Worm (Caenorhabditis elegans) whole organism, L4 larva: ENCODE data around the gene F44E2.3.

Experiments used
- D1046.2 ChIP-seq: fragments of 200-800 bp; sonication (Bioruptor generic); IDR thresholded peaks from 2 replicates; pipeline ENCODE4 v1.3.6; 2022; ENCODE audit warnings: missing genetic modification characterization, missing compliant biosample characterization
- F26F4.8 ChIP-seq: fragments of 200-800 bp; sonication (Bioruptor generic); conservative IDR thresholded peaks from 2 replicates; pipeline ENCODE4 v1.3.6; 2022; ENCODE audit warnings: missing genetic modification characterization, missing compliant biosample characterization
- F44E2.7 ChIP-seq: fragments of 200-800 bp; sonication (Bioruptor generic); IDR thresholded peaks from 2 replicates; pipeline ENCODE4 v2.1.2; 2022; ENCODE audit warnings: missing genetic modification characterization, missing compliant biosample characterization
- F49E8.2 ChIP-seq: sonication (generic microtip); optimal IDR thresholded peaks from 2 replicates; lab custom pipeline; 2016; ENCODE audit warnings: missing compliant biosample characterization, mild to moderate bottlenecking, missing genetic modification characterization, borderline replicate concordance
- T26A8.4 ChIP-seq: fragments of 200-800 bp; sonication (Bioruptor generic); IDR thresholded peaks from 2 replicates; pipeline ENCODE4 v1.3.6; 2022; ENCODE audit warnings: missing genetic modification characterization, missing compliant biosample characterization
- Y48G9A.11 ChIP-seq: fragments of 200-800 bp; sonication (Bioruptor generic); IDR thresholded peaks from 2 replicates; pipeline ENCODE4 v1.3.6; 2022; ENCODE audit warnings: missing genetic modification reagents, missing genetic modification characterization, missing compliant biosample characterization
- ZK337.2 ChIP-seq: fragments of 200-800 bp; sonication (Bioruptor generic); IDR thresholded peaks from 2 replicates; pipeline ENCODE4 v1.3.6; 2022; ENCODE audit warnings: missing genetic modification reagents, missing genetic modification characterization, missing compliant biosample characterization
- aha-1 ChIP-seq: fragments of 150-350 bp; peaks from one replicate; lab custom pipeline; 2014; ENCODE audit warnings: missing biosample characterization, missing genetic modification characterization
- attf-4 ChIP-seq: sonication (generic microtip); optimal IDR thresholded peaks from 3 replicates; lab custom pipeline; 2017; ENCODE audit warnings: missing biosample characterization, missing genetic modification characterization
- ceh-28 ChIP-seq: fragments of 150-350 bp; optimal IDR thresholded peaks from 2 replicates; lab custom pipeline; 2014; ENCODE audit warnings: missing biosample characterization, missing genetic modification reagents, missing genetic modification characterization
- ceh-32 ChIP-seq: sonication (generic microtip); optimal IDR thresholded peaks from 2 replicates; lab custom pipeline; 2016; ENCODE audit warnings: mild to moderate bottlenecking, missing genetic modification characterization, missing compliant biosample characterization; ENCODE audit not compliant: poor library complexity
- ceh-62 ChIP-seq: sonication (generic microtip); optimal IDR thresholded peaks from 2 replicates; lab custom pipeline; 2017; ENCODE audit warnings: missing biosample characterization, missing genetic modification characterization
- ces-1 ChIP-seq: fragments of 150-350 bp; sonication (generic microtip); optimal IDR thresholded peaks from 4 replicates; lab custom pipeline; 2014; ENCODE audit warnings: missing biosample characterization, missing genetic modification reagents, missing genetic modification characterization
- daf-12 ChIP-seq: fragments of 150-350 bp; optimal IDR thresholded peaks from 2 replicates; lab custom pipeline; 2014; ENCODE audit warnings: missing biosample characterization, missing genetic modification reagents, missing genetic modification characterization
- daf-19 ChIP-seq: fragments of 200-800 bp; sonication (Bioruptor generic); conservative IDR thresholded peaks from 2 replicates; pipeline ENCODE4 v1.3.6; 2022; ENCODE audit warnings: missing genetic modification characterization, missing compliant biosample characterization
- daf-8 ChIP-seq: fragments of 200-800 bp; sonication (Bioruptor generic); IDR thresholded peaks from 2 replicates; pipeline ENCODE4 v1.3.6; 2022; ENCODE audit warnings: missing genetic modification characterization, missing compliant biosample characterization
- dpl-1 ChIP-seq: fragments of 150-350 bp; optimal IDR thresholded peaks from 2 replicates; lab custom pipeline; 2014; ENCODE audit warnings: missing biosample characterization, missing genetic modification reagents, missing genetic modification characterization
- duxl-1 ChIP-seq: sonication (generic microtip); optimal IDR thresholded peaks from 2 replicates; lab custom pipeline; 2016; ENCODE audit warnings: mild to moderate bottlenecking, missing genetic modification characterization, moderate library complexity, missing compliant biosample characterization; ENCODE audit not compliant: poor library complexity
- dve-1 ChIP-seq: sonication (generic microtip); optimal IDR thresholded peaks from 2 replicates; lab custom pipeline; 2017; ENCODE audit warnings: antibody characterized with exemption, mild to moderate bottlenecking, missing genetic modification characterization, missing compliant biosample characterization; ENCODE audit not compliant: insufficient read depth
- fkh-10 ChIP-seq: fragments of 150-350 bp; optimal IDR thresholded peaks from 2 replicates; lab custom pipeline; 2014; ENCODE audit warnings: missing biosample characterization, missing genetic modification reagents, missing genetic modification characterization
- fos-1 ChIP-seq: fragments of 150-350 bp; optimal IDR thresholded peaks from 2 replicates; lab custom pipeline; 2014; ENCODE audit warnings: missing biosample characterization, missing genetic modification characterization
- hif-1 ChIP-seq, 2 experiments: sonication (generic microtip); optimal IDR thresholded peaks; 2 replicates each; lab custom pipeline; 2016 to 2017; ENCODE audit warnings: missing compliant biosample characterization in 2 of 2, missing genetic modification characterization in 2 of 2, missing genetic modification reagents in 2 of 2, missing genotype in 2 of 2, mild to moderate bottlenecking in 1 of 2
- hmg-1.1 ChIP-seq: fragments of 200-800 bp; sonication (Bioruptor generic); IDR thresholded peaks from 2 replicates; pipeline ENCODE4 v1.3.6; 2022; ENCODE audit warnings: missing genetic modification reagents, missing genetic modification characterization, missing compliant biosample characterization
- jun-1 ChIP-seq: fragments of 150-350 bp; optimal IDR thresholded peaks from 2 replicates; lab custom pipeline; 2014; ENCODE audit warnings: missing biosample characterization, missing genetic modification reagents, missing genetic modification characterization
- lim-7 ChIP-seq: fragments of 200-800 bp; sonication (Bioruptor generic); IDR thresholded peaks from 2 replicates; pipeline ENCODE4 v1.3.6; 2022; ENCODE audit warnings: missing genetic modification characterization, missing compliant biosample characterization
- lin-29 ChIP-seq: fragments of 200-800 bp; sonication (Bioruptor generic); IDR thresholded peaks from 2 replicates; pipeline ENCODE4 v1.3.6; 2022; ENCODE audit warnings: missing genetic modification reagents, missing genetic modification characterization, missing compliant biosample characterization
- lsy-2 ChIP-seq, 2 experiments: fragments of 150-350 bp in 1 of 2; sonication (generic microtip) in 1 of 2; optimal IDR thresholded peaks; 2 replicates each; lab custom pipeline; 2014 to 2017; ENCODE audit warnings: missing biosample characterization in 2 of 2, missing genetic modification characterization in 2 of 2
- madf-5 ChIP-seq, 2 experiments: fragments of 200-800 bp; sonication (Bioruptor generic); IDR thresholded peaks; 2 replicates each; pipeline ENCODE4 v1.3.6; 2022; ENCODE audit warnings: missing compliant biosample characterization in 2 of 2, missing genetic modification characterization in 2 of 2
- madf-9 ChIP-seq: fragments of 200-800 bp; sonication (Bioruptor generic); conservative IDR thresholded peaks from 2 replicates; pipeline ENCODE4 v1.3.6; 2022; ENCODE audit warnings: missing genetic modification reagents, missing genetic modification characterization, missing compliant biosample characterization
- mes-2 ChIP-seq: sonication (generic microtip); optimal IDR thresholded peaks from 2 replicates; lab custom pipeline; 2016; ENCODE audit warnings: missing genotype, mild to moderate bottlenecking, missing genetic modification characterization, missing compliant biosample characterization; ENCODE audit not compliant: poor library complexity, severe bottlenecking
- mxl-2 ChIP-seq: fragments of 200-800 bp; sonication (Bioruptor generic); conservative IDR thresholded peaks from 2 replicates; pipeline ENCODE4 v1.3.6; 2022; ENCODE audit warnings: missing genetic modification reagents, missing genetic modification characterization, missing compliant biosample characterization
- nhr-237 ChIP-seq: sonication (generic microtip); optimal IDR thresholded peaks from 2 replicates; lab custom pipeline; 2017; ENCODE audit warnings: missing biosample characterization, missing genetic modification characterization
- nhr-25 ChIP-seq: sonication (generic microtip); optimal IDR thresholded peaks from 2 replicates; lab custom pipeline; 2017; ENCODE audit warnings: missing genetic modification characterization, mild to moderate bottlenecking, missing compliant biosample characterization, antibody characterized with exemption, moderate library complexity, borderline replicate concordance; ENCODE audit not compliant: insufficient read depth
- nhr-41 ChIP-seq: fragments of 200-800 bp; sonication (Bioruptor generic); IDR thresholded peaks from 2 replicates; pipeline ENCODE4 v1.3.6; 2022; ENCODE audit warnings: missing genetic modification reagents, missing genetic modification characterization, missing compliant biosample characterization
- nhr-48 ChIP-seq: sonication (generic microtip); optimal IDR thresholded peaks from 2 replicates; lab custom pipeline; 2016; ENCODE audit warnings: mild to moderate bottlenecking, missing genetic modification characterization, missing compliant biosample characterization
- nhr-77 ChIP-seq: fragments of 150-350 bp; optimal IDR thresholded peaks from 2 replicates; lab custom pipeline; 2014; ENCODE audit warnings: missing biosample characterization, missing genetic modification characterization
- pha-4 ChIP-seq, 2 experiments: fragments of 150-350 bp in 1 of 2; fragments of 200-800 bp in 1 of 2; sonication (Bioruptor generic) in 1 of 2; IDR thresholded peaks in 1 of 2; optimal IDR thresholded peaks in 1 of 2; 2 replicates each; pipeline versions ENCODE4 v1.3.6 to Lab custom; 2014 to 2022; ENCODE audit warnings: missing genetic modification characterization in 2 of 2, missing genetic modification reagents in 2 of 2, missing biosample characterization in 1 of 2, missing compliant biosample characterization in 1 of 2
- rbr-2 ChIP-seq: sonication (generic microtip); optimal IDR thresholded peaks from 2 replicates; lab custom pipeline; 2016; ENCODE audit warnings: missing genotype, missing genetic modification characterization, missing compliant biosample characterization
- saeg-2 ChIP-seq: fragments of 200-800 bp; sonication (Bioruptor generic); IDR thresholded peaks from 2 replicates; pipeline ENCODE4 v1.3.6; 2022; ENCODE audit warnings: missing genetic modification reagents, missing genetic modification characterization, missing compliant biosample characterization
- skn-1 ChIP-seq: fragments of 150-350 bp; optimal IDR thresholded peaks from 2 replicates; lab custom pipeline; 2014; ENCODE audit warnings: missing biosample characterization, missing genetic modification characterization
- snpc-4 ChIP-seq: fragments of 150-350 bp; optimal IDR thresholded peaks from 2 replicates; lab custom pipeline; 2014; ENCODE audit warnings: missing biosample characterization, missing genetic modification characterization
- spr-3 ChIP-seq: fragments of 200-800 bp; sonication (Bioruptor generic); optimal IDR thresholded peaks from 2 replicates; lab custom pipeline; 2018; ENCODE audit warnings: mild to moderate bottlenecking, missing genetic modification characterization, missing compliant biosample characterization
- tra-1 ChIP-seq: fragments of 200-800 bp; sonication (Bioruptor generic); IDR thresholded peaks from 2 replicates; pipeline ENCODE4 v1.3.6; 2022; ENCODE audit warnings: missing genetic modification reagents, missing genetic modification characterization, missing compliant biosample characterization
- zfp-2 ChIP-seq: sonication (generic microtip); optimal IDR thresholded peaks from 2 replicates; lab custom pipeline; 2016; ENCODE audit warnings: mild to moderate bottlenecking, missing genetic modification characterization, missing compliant biosample characterization

F44E2.3 gene

ce11 chrIII:8829245-8829644, at the start of gene F44E2.3:
Gene F44E2.3 (minus strand): TSS chrIII:8829305.
- no peak for TF ChIP-seq F44E2.7
- TF ChIP-seq lsy-2 (tag; optimal IDR thresholded peaks at IDR 0.05; lab: Kevin White, UChicago) = peak in 1 of 2 experiments; percentile 44
- TF ChIP-seq F49E8.2 = no peak
- TF ChIP-seq ZK337.2 (GFP tag; lab: Robert Waterston, UW) = no peak
- no peak for TF ChIP-seq lin-29 (GFP tag; lab: Robert Waterston, UW)
- TF ChIP-seq mxl-2 (GFP tag; lab: Robert Waterston, UW) = no peak
- no peak for TF ChIP-seq lim-7 (GFP tag; lab: Robert Waterston, UW)
- TF ChIP-seq T26A8.4 = no peak
- no peak for TF ChIP-seq nhr-25 (tag; lab: Kevin White, UChicago)
- no peak for TF ChIP-seq nhr-77 (tag; lab: Kevin White, UChicago)
- peak; percentile 13 for TF ChIP-seq dpl-1 (GFP tag; lab: Kevin White, UChicago)
- TF ChIP-seq hif-1 (tag; optimal IDR thresholded peaks at IDR 0.05; lab: Kevin White, UChicago) = peak in 1 of 2 experiments; percentile 8
- TF ChIP-seq tra-1 (GFP tag; lab: Robert Waterston, UW) = no peak
- TF ChIP-seq nhr-48 = no peak
- TF ChIP-seq mes-2 (tag; lab: Kevin White, UChicago) = peak; percentile 82
- TF ChIP-seq nhr-237 (tag; lab: Kevin White, UChicago) = no peak
- no peak for TF ChIP-seq dve-1 (tag; lab: Kevin White, UChicago)

ce11 chrIII:8877002-8877401, 47.9 kb upstream of the F44E2.3 start, which contains the start of gene K01F9.2:
Gene K01F9.2 (minus strand): TSS chrIII:8877128.
- TF ChIP-seq daf-8 (GFP tag; lab: Robert Waterston, UW) (no peak), fkh-10 (GFP tag; lab: Kevin White, UChicago) (peak; percentile 89), ces-1 (GFP tag; lab: Kevin White, UChicago) (peak; percentile 85), daf-19 (GFP tag; lab: Robert Waterston, UW) (no peak), snpc-4 (tag; lab: Kevin White, UChicago) (no peak), ZK337.2 (GFP tag; lab: Robert Waterston, UW) (no peak), aha-1 (peak; percentile 87)

- peak; percentile 31 for TF ChIP-seq zfp-2 (tag; lab: Kevin White, UChicago)
- TF ChIP-seq jun-1 (tag; lab: Kevin White, UChicago) = no peak
- no peak for TF ChIP-seq snpc-4 (tag; lab: Kevin White, UChicago)
- TF ChIP-seq daf-19 (GFP tag; lab: Robert Waterston, UW) = no peak
- TF ChIP-seq nhr-77 (tag; lab: Kevin White, UChicago) = no peak
- no peak for TF ChIP-seq Y48G9A.11
- TF ChIP-seq nhr-48 = peak; percentile 36
- TF ChIP-seq ceh-62 (tag; lab: Kevin White, UChicago) = no peak
- no peak for TF ChIP-seq daf-12 (tag; lab: Kevin White, UChicago)
- no peak for TF ChIP-seq saeg-2
- TF ChIP-seq D1046.2 (GFP tag; lab: Robert Waterston, UW) = no peak
- peak; percentile 87 for TF ChIP-seq rbr-2 (tag; lab: Kevin White, UChicago)
- no peak for TF ChIP-seq duxl-1 (tag; lab: Kevin White, UChicago)
- no peak for TF ChIP-seq F26F4.8
- no peak for TF ChIP-seq madf-9 (GFP tag; lab: Robert Waterston, UW)
- TF ChIP-seq pha-4 (GFP tag; IDR thresholded peaks at IDR 0.05; lab: Robert Waterston, UW) = no peak
- no peak for TF ChIP-seq pha-4 (tag; optimal IDR thresholded peaks at IDR 0.05; lab: Kevin White, UChicago)
- TF ChIP-seq aha-1 = peak; percentile 98
- no peak for TF ChIP-seq ceh-32 (tag; lab: Kevin White, UChicago)
- TF ChIP-seq tra-1 (GFP tag; lab: Robert Waterston, UW) = 0 out of 2 replicates have a peak, but pooled peaks have one; percentile 5
- no peak for TF ChIP-seq madf-5 (GFP tag; IDR thresholded peaks at IDR 0.05; lab: Robert Waterston, UW)
- peak; percentile 12 for TF ChIP-seq nhr-25 (tag; lab: Kevin White, UChicago)
- TF ChIP-seq skn-1 (tag; lab: Kevin White, UChicago) = no peak
- TF ChIP-seq hmg-1.1 (GFP tag; lab: Robert Waterston, UW) = peak; percentile 86
- no peak for TF ChIP-seq attf-4 (tag; lab: Kevin White, UChicago)
- TF ChIP-seq fos-1 (tag; lab: Kevin White, UChicago) = no peak
- no peak for TF ChIP-seq spr-3 (GFP tag; lab: Kevin White, UChicago)
- TF ChIP-seq nhr-41 (GFP tag; lab: Robert Waterston, UW) = no peak
- no peak for TF ChIP-seq mxl-2 (GFP tag; lab: Robert Waterston, UW)
- no peak for TF ChIP-seq ceh-28 (tag; lab: Kevin White, UChicago)
Observed at ce11 chrIII:8873990-8874668, 45.0 kb upstream of the F44E2.3 start.
